Fruit fly (Drosophila melanogaster) whole organism, pupa: ENCODE data around the gene dmrt93B.

ENCODE experiments used
- CG10348 ChIP-seq: fragments of 200-800 bp; sonication (Bioruptor generic); IDR thresholded peaks from 2 replicates; pipeline ENCODE4 v1.3.6; 2022; ENCODE audit warnings: missing biosample characterization, missing genetic modification characterization
- CG12605 ChIP-seq: fragments of 200-800 bp; sonication (Bioruptor generic); IDR thresholded peaks from 2 replicates; pipeline ENCODE4 v1.3.6; 2022; ENCODE audit warnings: missing biosample characterization, missing genetic modification characterization
- CG13204 ChIP-seq: fragments of 200-800 bp; sonication (Bioruptor generic); optimal IDR thresholded peaks from 2 replicates; lab custom pipeline; 2018; ENCODE audit warnings: missing biosample characterization, mild to moderate bottlenecking, missing genetic modification characterization, moderate library complexity
- CG14655 ChIP-seq: fragments of 200-800 bp; sonication (Bioruptor generic); optimal IDR thresholded peaks from 3 replicates; lab custom pipeline; 2017; ENCODE audit warnings: mild to moderate bottlenecking, missing biosample characterization, missing genetic modification reagents, missing genetic modification characterization
- CG15710 ChIP-seq: fragments of 200-800 bp; sonication (Bioruptor generic); optimal IDR thresholded peaks from 2 replicates; lab custom pipeline; 2018; ENCODE audit warnings: missing biosample characterization, mild to moderate bottlenecking, missing genetic modification characterization, moderate library complexity
- CG17806 ChIP-seq: fragments of 200-800 bp; sonication (Bioruptor generic); optimal IDR thresholded peaks from 2 replicates; lab custom pipeline; 2018; ENCODE audit warnings: missing biosample characterization, mild to moderate bottlenecking, missing genetic modification characterization, moderate library complexity
- CG32121 ChIP-seq: fragments of 200-800 bp; sonication (Bioruptor generic); IDR thresholded peaks from 2 replicates; pipeline ENCODE4 v1.3.6; 2022; ENCODE audit warnings: missing biosample characterization, missing genetic modification characterization
- CG34367 ChIP-seq: fragments of 200-800 bp; sonication (Bioruptor generic); optimal IDR thresholded peaks from 2 replicates; lab custom pipeline; 2018; ENCODE audit warnings: missing biosample characterization, mild to moderate bottlenecking, missing genetic modification characterization
- CG4496 ChIP-seq: fragments of 200-800 bp; sonication (Bioruptor generic); IDR thresholded peaks from 3 replicates; pipeline ENCODE4 v1.3.6; 2022; ENCODE audit warnings: missing biosample characterization, missing genetic modification characterization
- CG8159 ChIP-seq: fragments of 200-800 bp; sonication (Bioruptor generic); optimal IDR thresholded peaks from 3 replicates; lab custom pipeline; 2018; ENCODE audit warnings: missing biosample characterization, mild to moderate bottlenecking, missing genetic modification characterization, moderate library complexity
- CG8301 ChIP-seq: fragments of 200-800 bp; sonication (Bioruptor generic); optimal IDR thresholded peaks from 2 replicates; lab custom pipeline; 2018; ENCODE audit warnings: missing biosample characterization, mild to moderate bottlenecking, missing genetic modification characterization
- CG9948 ChIP-seq: fragments of 200-800 bp; sonication (Bioruptor generic); optimal IDR thresholded peaks from 2 replicates; lab custom pipeline; 2018; ENCODE audit warnings: missing biosample characterization, mild to moderate bottlenecking, missing genetic modification characterization, moderate library complexity
- D1 ChIP-seq: fragments of 200-800 bp; sonication (Bioruptor generic); optimal IDR thresholded peaks from 2 replicates; lab custom pipeline; 2018; ENCODE audit warnings: missing biosample characterization, mild to moderate bottlenecking, missing genetic modification characterization, moderate library complexity
- EcR ChIP-seq: fragments of 200-800 bp; sonication (Bioruptor generic); optimal IDR thresholded peaks from 3 replicates; lab custom pipeline; 2019; ENCODE audit warnings: missing biosample characterization, missing genetic modification characterization, mild to moderate bottlenecking, moderate library complexity, missing genetic modification reagents
- Ets98B ChIP-seq: fragments of 200-800 bp; sonication (Bioruptor generic); IDR thresholded peaks from 2 replicates; pipeline ENCODE4 v1.3.6; 2022; ENCODE audit warnings: missing biosample characterization, missing genetic modification characterization
- Pif1A ChIP-seq: fragments of 200-800 bp; sonication (Bioruptor generic); optimal IDR thresholded peaks from 3 replicates; lab custom pipeline; 2016; ENCODE audit warnings: missing biosample characterization, missing genetic modification characterization
- Pif1B ChIP-seq: fragments of 200-800 bp; sonication (Bioruptor generic); optimal IDR thresholded peaks from 3 replicates; lab custom pipeline; 2016; ENCODE audit warnings: missing biosample characterization, missing genetic modification characterization
- Snoo ChIP-seq: fragments of 200-800 bp; sonication (Bioruptor generic); optimal IDR thresholded peaks from 3 replicates; lab custom pipeline; 2017; ENCODE audit warnings: missing biosample characterization, mild to moderate bottlenecking, missing genetic modification characterization, inconsistent platforms
- fd96Ca ChIP-seq: fragments of 200-800 bp; sonication (Bioruptor generic); IDR thresholded peaks from 3 replicates; pipeline ENCODE4 v1.3.6; 2022; ENCODE audit warnings: missing biosample characterization, missing genetic modification characterization
- gl ChIP-seq: fragments of 200-800 bp; sonication (Bioruptor generic); optimal IDR thresholded peaks from 2 replicates; lab custom pipeline; 2018; ENCODE audit warnings: missing biosample characterization, mild to moderate bottlenecking, missing genetic modification characterization
- rn ChIP-seq: fragments of 200-800 bp; sonication (Bioruptor generic); IDR thresholded peaks from 2 replicates; pipeline ENCODE4 v1.3.6; 2022; ENCODE audit warnings: missing biosample characterization, missing genetic modification characterization

The dmrt93B gene

DNA sequence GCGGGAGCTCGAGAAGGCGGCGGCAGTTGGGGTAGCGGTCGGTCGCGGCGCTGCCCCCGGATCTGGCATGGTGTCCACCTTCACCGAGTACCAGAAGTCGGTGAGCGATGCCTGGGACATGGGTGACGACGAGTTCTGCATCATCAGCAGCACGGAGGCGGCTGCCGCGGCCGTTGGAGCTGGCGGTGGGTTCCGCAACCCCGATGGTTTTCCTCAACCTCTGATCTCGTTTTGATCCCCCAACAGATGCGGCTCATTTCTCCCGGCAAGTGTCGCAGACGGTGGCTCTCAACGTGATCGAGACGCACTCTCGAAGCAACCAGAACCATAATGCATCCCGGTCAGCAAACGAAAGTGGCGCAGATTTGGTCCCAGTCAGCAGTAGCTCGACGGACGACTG lies 28.7 kb downstream of the dmrt93B start:
- no peak for TF ChIP-seq EcR (GFP tag; lab: Kevin White, UChicago)
- no peak for TF ChIP-seq Ets98B
- no peak for TF ChIP-seq CG12605
- no peak for TF ChIP-seq gl
- no peak for TF ChIP-seq CG8301
- no peak for TF ChIP-seq fd96Ca
- TF ChIP-seq Snoo (tag; lab: Kevin White, UChicago): no peak

DNA sequence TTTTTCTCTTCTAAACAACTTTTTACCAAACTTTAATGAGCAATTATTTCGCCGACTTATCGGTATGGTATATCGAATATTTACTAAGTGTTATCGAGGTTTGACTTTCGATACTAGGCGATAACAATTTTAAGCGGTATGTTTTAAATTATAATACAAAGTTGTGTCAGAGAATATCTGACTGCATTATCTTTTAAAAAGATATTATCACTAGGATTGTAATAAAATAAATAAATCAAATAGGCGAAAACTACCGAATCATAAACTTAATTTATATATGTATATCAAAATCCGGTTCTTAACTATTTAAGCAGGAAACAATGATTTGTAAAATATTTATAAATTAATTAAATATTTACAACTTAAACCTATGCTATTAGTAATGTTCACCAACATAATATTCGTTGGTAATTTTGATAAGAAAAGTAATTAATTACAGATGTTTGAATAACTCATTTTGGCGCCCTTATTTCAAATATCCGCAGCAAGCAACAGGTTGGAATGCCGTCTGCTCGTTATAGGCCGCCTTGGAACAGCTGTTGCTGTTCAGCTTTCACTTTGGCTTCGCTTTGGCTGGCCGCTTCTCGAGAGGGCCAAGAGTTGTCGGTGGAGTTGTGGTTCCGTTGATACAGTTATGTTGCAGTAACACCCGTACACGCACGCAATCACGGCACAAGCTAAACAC lies 34.2 kb downstream of the dmrt93B start, which contains the start of the genes Sec15 and rtet:
Gene Sec15, minus strand, starts transcription at position 66 of the 685 bp plus-strand sequence.
Gene rtet, plus strand, starts transcription at position 540 of the 685 bp plus-strand sequence.
- TF ChIP-seq Pif1B (GFP tag; lab: Kevin White, UChicago): no peak
- no peak for TF ChIP-seq CG10348 (GFP tag; lab: Robert Waterston, UW)
- peak; percentile 63; the same call in 1 of the 3 replicates for TF ChIP-seq CG4496 (GFP tag; lab: Robert Waterston, UW)
- peak; percentile 66 for TF ChIP-seq fd96Ca
- TF ChIP-seq CG8159 (tag; lab: Kevin White, UChicago): no peak
- TF ChIP-seq gl: no peak
- peak; percentile 58 for TF ChIP-seq Ets98B
- TF ChIP-seq CG13204: no peak
- peak; percentile 30 for TF ChIP-seq CG9948
- TF ChIP-seq rn: no peak
- TF ChIP-seq Pif1A (GFP tag; lab: Kevin White, UChicago): no peak
- peak; percentile 52 for TF ChIP-seq CG32121 (GFP tag; lab: Robert Waterston, UW)
- TF ChIP-seq CG34367 (tag; lab: Kevin White, UChicago): peak; percentile 27
- TF ChIP-seq CG15710 (tag; lab: Kevin White, UChicago): peak; percentile 47
- peak; percentile 27; the same call in 1 of the 2 replicates for TF ChIP-seq CG12605
- TF ChIP-seq CG17806 (tag; lab: Kevin White, UChicago): peak; percentile 6

DNA sequence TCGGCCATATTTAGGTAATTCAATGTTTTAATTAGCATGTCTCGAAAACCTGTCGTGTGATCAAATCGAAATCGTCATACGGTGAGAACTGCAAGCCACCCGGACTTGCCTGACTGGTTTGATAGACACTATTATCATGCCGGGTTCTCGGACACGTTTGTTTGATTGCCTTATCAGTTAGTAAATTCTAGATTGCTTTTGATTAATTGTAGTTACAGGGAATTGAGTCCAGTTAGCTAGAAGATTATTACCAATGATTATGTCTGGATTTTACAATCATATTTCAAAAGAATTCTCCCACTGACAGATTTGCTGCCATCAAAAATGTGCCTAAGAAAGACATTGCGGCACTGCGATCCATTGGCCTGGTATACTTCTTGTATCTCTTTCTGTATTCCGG lies 35.9 kb downstream of the dmrt93B start:
- TF ChIP-seq CG34367 (tag; lab: Kevin White, UChicago) (no peak), Snoo (tag; lab: Kevin White, UChicago) (no peak), Pif1B (GFP tag; lab: Kevin White, UChicago) (no peak), rn (no peak), fd96Ca (no peak), CG8301 (no peak), CG15710 (tag; lab: Kevin White, UChicago) (no peak), Ets98B (no peak), EcR (GFP tag; lab: Kevin White, UChicago) (no peak), Pif1A (GFP tag; lab: Kevin White, UChicago) (no peak), CG10348 (GFP tag; lab: Robert Waterston, UW) (no peak), CG13204 (no peak), gl (no peak), CG17806 (tag; lab: Kevin White, UChicago) (no peak), CG4496 (GFP tag; lab: Robert Waterston, UW) (no peak), CG9948 (no peak), CG14655 (GFP tag; lab: Kevin White, UChicago) (no peak), CG12605 (no peak), D1 (tag; lab: Kevin White, UChicago) (no peak), CG8159 (tag; lab: Kevin White, UChicago) (no peak)

DNA sequence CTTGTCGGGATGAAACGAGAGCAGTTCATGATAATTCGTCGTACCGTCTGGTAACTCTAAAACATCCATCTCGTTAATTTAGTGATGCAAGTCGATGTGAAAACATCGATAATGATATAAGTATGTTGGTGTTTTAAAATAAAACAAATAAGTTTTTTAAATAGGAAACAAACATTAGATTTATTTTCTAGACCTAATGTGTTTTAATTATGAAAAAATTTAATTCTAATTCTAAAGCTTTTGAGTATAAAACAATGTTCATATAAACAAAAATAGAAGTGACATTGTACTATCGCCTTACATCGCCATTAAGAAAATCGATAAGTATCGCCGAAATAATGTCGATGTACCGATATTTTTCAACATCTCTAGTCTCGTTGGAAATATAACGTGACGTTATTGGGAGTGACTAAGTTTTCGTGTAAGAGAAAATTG lies 37.3 kb downstream of the dmrt93B start, which contains the start of gene Rab11:
Gene Rab11, plus strand, starts transcription at position 363 of the 435 bp plus-strand sequence.
- TF ChIP-seq CG15710 (tag; lab: Kevin White, UChicago) (peak; percentile 43), CG8159 (tag; lab: Kevin White, UChicago) (peak; percentile 39), EcR (GFP tag; lab: Kevin White, UChicago) (no peak), D1 (tag; lab: Kevin White, UChicago) (no peak), CG34367 (tag; lab: Kevin White, UChicago) (peak; percentile 12)

dm6 chr3R:21111964-21112740 lies 38.3 kb downstream of the dmrt93B start:
- TF ChIP-seq CG4496 (GFP tag; lab: Robert Waterston, UW) (0 out of 3 replicates have a peak, but pooled peaks have one; percentile 6), CG32121 (GFP tag; lab: Robert Waterston, UW) (0 out of 2 replicates have a peak, but pooled peaks have one; percentile 10), CG17806 (tag; lab: Kevin White, UChicago) (peak; percentile 16), EcR (GFP tag; lab: Kevin White, UChicago) (peak; percentile 89), CG15710 (tag; lab: Kevin White, UChicago) (no peak), fd96Ca (0 out of 3 replicates have a peak, but pooled peaks have one; percentile 57), Ets98B (peak; percentile 44), CG34367 (tag; lab: Kevin White, UChicago) (no peak), CG8301 (peak; percentile 55), CG8159 (tag; lab: Kevin White, UChicago) (peak; percentile 3), CG9948 (peak; percentile 18), Snoo (tag; lab: Kevin White, UChicago) (no peak)
